Worm (Caenorhabditis elegans): ENCODE measurements around the gene R09H10.6.

The R09H10.6 gene

ce11 chrIV:10658366-10658765, 50.0 kb downstream of the R09H10.6 start (continued):
- TF ChIP-seq nfyb-1 (GFP tag; IDR thresholded peaks at IDR 0.05) (peak; percentile 72), F37B4.10 (GFP tag; IDR thresholded peaks at IDR 0.05) (0 out of 2 replicates have a peak, but pooled peaks have one; percentile 28), C17E4.6 (GFP tag; IDR thresholded peaks at IDR 0.05) (0 out of 2 replicates have a peak, but pooled peaks have one; percentile 30), sea-2 (GFP tag; IDR thresholded peaks at IDR 0.05) (peak; percentile 83; the same call in 1 of the 2 replicates), aptf-3 (GFP tag; IDR thresholded peaks at IDR 0.05) (peak; percentile 85), madf-8 (GFP tag; conservative IDR thresholded peaks at IDR 0.05) (0 out of 2 replicates have a peak, but pooled peaks have one; percentile 6), F39B2.1 (GFP tag; IDR thresholded peaks at IDR 0.05) (peak; percentile 82), B0261.1 (tag; optimal IDR thresholded peaks at IDR 0.05) (peak; percentile 17), pbrm-1 (GFP tag; IDR thresholded peaks at IDR 0.05) (peak; percentile 60; the same call in 1 of the 2 replicates), ztf-25 (GFP tag; IDR thresholded peaks at IDR 0.05) (peak; percentile 78; the same call in 1 of the 2 replicates), cebp-2 (GFP tag; IDR thresholded peaks at IDR 0.05) (peak; percentile 76; the same call in 1 of the 2 replicates)
